Worm (Caenorhabditis elegans): ENCODE measurements around the gene rilp-1.

DNA sequence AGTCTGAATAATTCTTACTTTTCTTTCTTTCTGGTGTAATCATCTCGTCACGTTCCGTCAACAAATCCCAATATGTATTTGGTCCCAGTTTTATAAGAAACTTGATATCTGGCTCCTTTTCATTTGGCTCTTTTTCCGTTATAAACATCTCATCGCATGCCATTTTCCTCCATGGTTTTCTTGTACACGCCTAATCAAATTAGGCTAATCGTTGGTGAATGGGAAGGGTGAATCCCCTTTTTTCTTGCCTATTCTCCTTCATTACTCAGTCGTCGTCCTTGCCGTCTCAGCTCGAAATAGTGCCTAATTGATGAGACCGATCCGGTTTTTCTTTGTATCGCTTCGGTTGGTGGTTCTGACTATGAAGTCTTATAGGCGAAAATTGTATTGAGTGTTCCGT is 1.8 kb upstream of the rilp-1 start:
- TF ChIP-seq ama-1 (optimal IDR thresholded peaks at IDR 0.05) (no peak), elt-1 (tag; optimal IDR thresholded peaks at IDR 0.05) (no peak), ceh-82 (tag; optimal IDR thresholded peaks at IDR 0.05) (no peak), nhr-237 (tag; optimal IDR thresholded peaks at IDR 0.05) (no peak), sma-9 (GFP tag; optimal IDR thresholded peaks at IDR 0.05) (no peak), sma-9 (tag; optimal IDR thresholded peaks at IDR 0.05) (no peak), nhr-77 (tag; optimal IDR thresholded peaks at IDR 0.05) (no peak), nhr-11 (tag; optimal IDR thresholded peaks at IDR 0.05) (no peak), ztf-4 (tag; optimal IDR thresholded peaks at IDR 0.05) (no peak), fos-1 (tag; optimal IDR thresholded peaks at IDR 0.05) (no peak), snpc-4 (tag; optimal IDR thresholded peaks at IDR 0.05) (no peak), skn-1 (tag; optimal IDR thresholded peaks at IDR 0.05) (no peak), mdl-1 (tag; optimal IDR thresholded peaks at IDR 0.05) (no peak), lin-13 (GFP tag; optimal IDR thresholded peaks at IDR 0.05) (no peak), sem-4 (tag; optimal IDR thresholded peaks at IDR 0.05) (no peak)

All from whole organism, L2 larva.